Fruit fly (Drosophila melanogaster): ENCODE data around the gene CG6418.

The CG6418 gene

dm6 chr3L:10827348-10827747, 51.5 kb downstream of the CG6418 start (continued):
- no peak for TF ChIP-seq bsh (GFP tag; optimal IDR thresholded peaks at IDR 0.05)
- no peak for TF ChIP-seq sob (GFP tag; IDR thresholded peaks at IDR 0.05)
- TF ChIP-seq CG1529 (GFP tag; optimal IDR thresholded peaks at IDR 0.05), result no peak
- TF ChIP-seq CG8290 (GFP tag; optimal IDR thresholded peaks at IDR 0.05), result no peak
- TF ChIP-seq CG8290 (tag; optimal IDR thresholded peaks at IDR 0.05), result no peak
- TF ChIP-seq Hr51 (GFP tag; optimal IDR thresholded peaks at IDR 0.05), result peak in 1 of 2 experiments; percentile 42
- TF ChIP-seq bab2 (GFP tag; optimal IDR thresholded peaks at IDR 0.05), result no peak
- TF ChIP-seq Kr (GFP tag; optimal IDR thresholded peaks at IDR 0.05), result no peak
- TF ChIP-seq CG43689 (GFP tag; IDR thresholded peaks at IDR 0.05), result no peak
- TF ChIP-seq CG4617 (GFP tag; optimal IDR thresholded peaks at IDR 0.05; ENCODE audit: borderline replicate concordance), result no peak
- TF ChIP-seq CG32772 (GFP tag; IDR thresholded peaks at IDR 0.05), result no peak
- TF ChIP-seq phol (tag; optimal IDR thresholded peaks at IDR 0.05), result peak; percentile 45
- TF ChIP-seq CG15514 (GFP tag; optimal IDR thresholded peaks at IDR 0.05), result no peak
- TF ChIP-seq inv (GFP tag; IDR thresholded peaks at IDR 0.05; ENCODE audit: partially characterized antibody), result no peak
- peak; percentile 21 for TF ChIP-seq CG2120 (GFP tag; optimal IDR thresholded peaks at IDR 0.05)
- no peak for TF ChIP-seq gt (GFP tag; IDR thresholded peaks at IDR 0.05)
- TF ChIP-seq CG17568 (GFP tag; optimal IDR thresholded peaks at IDR 0.05), result no peak
- no peak for TF ChIP-seq CG5245 (GFP tag; optimal IDR thresholded peaks at IDR 0.05)
- TF ChIP-seq Trl (optimal IDR thresholded peaks at IDR 0.05), result no peak
- TF ChIP-seq Trl (GFP tag; optimal IDR thresholded peaks at IDR 0.05), result no peak
- no peak for TF ChIP-seq CG6272 (GFP tag; IDR thresholded peaks at IDR 0.05)
- no peak for TF ChIP-seq CG12769 (tag; optimal IDR thresholded peaks at IDR 0.05)
- TF ChIP-seq tio (GFP tag; optimal IDR thresholded peaks at IDR 0.05), result peak; percentile 18
- no peak for TF ChIP-seq HHEX (GFP tag; optimal IDR thresholded peaks at IDR 0.05)
- peak; percentile 18 for TF ChIP-seq Ssrp (tag; optimal IDR thresholded peaks at IDR 0.05)
- TF ChIP-seq mld (GFP tag; IDR thresholded peaks at IDR 0.05; ENCODE audit: partially characterized antibody), result no peak
- peak; percentile 16 for TF ChIP-seq Blimp-1 (GFP tag; optimal IDR thresholded peaks at IDR 0.05)
- TF ChIP-seq CG8478 (optimal IDR thresholded peaks at IDR 0.05), result no peak
- TF ChIP-seq CG17359 (tag; optimal IDR thresholded peaks at IDR 0.05), result peak; percentile 45
- TF ChIP-seq CG18619 (GFP tag; optimal IDR thresholded peaks at IDR 0.05), result peak; percentile 57
- TF ChIP-seq dmrt99B (tag; optimal IDR thresholded peaks at IDR 0.05), result peak; percentile 56
- no peak for TF ChIP-seq CG3163 (GFP tag; optimal IDR thresholded peaks at IDR 0.05)
- no peak for TF ChIP-seq CG5953 (GFP tag; IDR thresholded peaks at IDR 0.05)
- TF ChIP-seq CG18599 (GFP tag; optimal IDR thresholded peaks at IDR 0.05), result peak; percentile 69
- no peak for TF ChIP-seq ham (GFP tag; IDR thresholded peaks at IDR 0.05)
- no peak for TF ChIP-seq B-H2 (GFP tag; optimal IDR thresholded peaks at IDR 0.05)
- no peak for TF ChIP-seq Adf1 (GFP tag; IDR thresholded peaks at IDR 0.05)
- TF ChIP-seq knrl (GFP tag; IDR thresholded peaks at IDR 0.05; ENCODE audit: partially characterized antibody), result no peak
- peak; percentile 49 for TF ChIP-seq CG13296 (GFP tag; optimal IDR thresholded peaks at IDR 0.05)
- no peak for TF ChIP-seq CG6689 (GFP tag; IDR thresholded peaks at IDR 0.05)
- TF ChIP-seq H15 (GFP tag; IDR thresholded peaks at IDR 0.05), result no peak
- TF ChIP-seq CG1602 (GFP tag; optimal IDR thresholded peaks at IDR 0.05), result peak; percentile 2
- no peak for TF ChIP-seq CG2129 (GFP tag; IDR thresholded peaks at IDR 0.05; ENCODE audit: partially characterized antibody)
- peak; percentile 45 for TF ChIP-seq lab (GFP tag; optimal IDR thresholded peaks at IDR 0.05)
- TF ChIP-seq CG16779 (GFP tag; IDR thresholded peaks at IDR 0.05), result no peak
- TF ChIP-seq CG12236 (GFP tag; optimal IDR thresholded peaks at IDR 0.05), result no peak
- peak; percentile 60; the same call in 2 of the 3 replicates for TF ChIP-seq CG17361 (GFP tag; IDR thresholded peaks at IDR 0.05)
- no peak for TF ChIP-seq Oaz (GFP tag; IDR thresholded peaks at IDR 0.05)
- TF ChIP-seq fd3F (GFP tag; optimal IDR thresholded peaks at IDR 0.05), result no peak
- TF ChIP-seq Atf-2 (GFP tag; optimal IDR thresholded peaks at IDR 0.05), result no peak
- no peak for TF ChIP-seq gsb (GFP tag; IDR thresholded peaks at IDR 0.05)
- no peak for TF ChIP-seq kni (GFP tag; optimal IDR thresholded peaks at IDR 0.05)
